Worm (Caenorhabditis elegans): Measurements from ENCODE around the gene F57G8.7.
"Not testable (repeated sequence)": the region's sequence is repeated elsewhere in the genome, so short reads cannot be mapped to it uniquely, and the experiment has no call there.

The F57G8.7 gene

ce11 chrV:16317244-16317643 lies 11.7 kb upstream of the F57G8.7 start, which contains the start of gene srh-180:
TSS of gene srh-180 (plus strand) at chrV:16317544.
- TF ChIP-seq lin-13 (GFP tag; optimal IDR thresholded peaks at IDR 0.05): no peak

- TF ChIP-seq C34B4.2 (tag; optimal IDR thresholded peaks at IDR 0.05): no peak
- no peak for TF ChIP-seq lin-39 (tag; optimal IDR thresholded peaks at IDR 0.05)
- no peak for TF ChIP-seq ets-5 (GFP tag; IDR thresholded peaks at IDR 0.05)
- TF ChIP-seq lin-14 (GFP tag; optimal IDR thresholded peaks at IDR 0.05): no peak
- no peak for TF ChIP-seq pax-3 (tag; optimal IDR thresholded peaks at IDR 0.05)
Measured at ce11 chrV:16322155-16322554, 6.8 kb upstream of the F57G8.7 start.

- TF ChIP-seq ztf-11 (tag; optimal IDR thresholded peaks at IDR 0.05) (no peak), nhr-85 (tag) (no peak), fkh-10 (GFP tag; optimal IDR thresholded peaks at IDR 0.05) (no peak), Y116A8C.19 (tag; optimal IDR thresholded peaks at IDR 0.05; ENCODE audit: borderline replicate concordance) (no peak), vab-15 (tag; optimal IDR thresholded peaks at IDR 0.05) (no peak), lin-35 (GFP tag; optimal IDR thresholded peaks at IDR 0.05) (no peak)
Measured at ce11 chrV:16333412-16333811, 4.5 kb downstream of the F57G8.7 start, which contains the start of gene srh-167. TSS of gene srh-167 (plus strand) at chrV:16333712.

- no peak for TF ChIP-seq pag-3 (tag; optimal IDR thresholded peaks at IDR 0.05; ENCODE audit: borderline replicate concordance, insufficient read depth)
- TF ChIP-seq Y116A8C.19 (tag; optimal IDR thresholded peaks at IDR 0.05; ENCODE audit: borderline replicate concordance): no peak
- TF ChIP-seq snu-23 (GFP tag; optimal IDR thresholded peaks at IDR 0.05): no peak
- TF ChIP-seq zag-1 (tag; optimal IDR thresholded peaks at IDR 0.05): no peak
- no peak for TF ChIP-seq unc-30 (tag; optimal IDR thresholded peaks at IDR 0.05)
- no peak for TF ChIP-seq rnt-1 (tag; optimal IDR thresholded peaks at IDR 0.05)
- no peak for TF ChIP-seq unc-86 (tag; optimal IDR thresholded peaks at IDR 0.05)
- no peak for TF ChIP-seq fkh-8 (tag; optimal IDR thresholded peaks at IDR 0.05)
- TF ChIP-seq hpl-2 (GFP tag; optimal IDR thresholded peaks at IDR 0.05): no peak
- TF ChIP-seq isw-1 (GFP tag; IDR thresholded peaks at IDR 0.05): no peak
- no peak for TF ChIP-seq tbx-2 (tag; optimal IDR thresholded peaks at IDR 0.05)
- no peak for TF ChIP-seq sox-4 (tag; optimal IDR thresholded peaks at IDR 0.05)
Measured at ce11 chrV:16336326-16336725, 7.4 kb downstream of the F57G8.7 start, which contains the start of gene srw-87. TSS of gene srw-87 (plus strand) at chrV:16336626.

- TF ChIP-seq grh-1 (GFP tag; IDR thresholded peaks at IDR 0.05) (0 out of 2 replicates have a peak, but pooled peaks have one; percentile 20), efl-1 (optimal IDR thresholded peaks at IDR 0.05) (peak in 1 of 2 experiments; percentile 7), nhr-90 (tag; optimal IDR thresholded peaks at IDR 0.05; ENCODE audit: poor library complexity) (peak; percentile 37), nhr-85 (tag) (peak; percentile 4)
- TF ChIP-seq efl-1 (GFP tag; optimal IDR thresholded peaks at IDR 0.05 in 1 of 2): not testable (repeated sequence)
Measured at ce11 chrV:16338287-16339092, 9.5 kb downstream of the F57G8.7 start, which contains the start of gene slc-9B.2. TSS of gene slc-9B.2 (plus strand) at chrV:16339042.

- TF ChIP-seq snpc-4 (tag; optimal IDR thresholded peaks at IDR 0.05) (peak; percentile 47), efl-1 (GFP tag; optimal IDR thresholded peaks at IDR 0.05 in 1 of 2) (peak in 1 of 2 experiments; percentile 7)
- TF ChIP-seq efl-1 (optimal IDR thresholded peaks at IDR 0.05): not testable (repeated sequence)
Measured at ce11 chrV:16341497-16342257, 12.7 kb downstream of the F57G8.7 start.

Measured in whole organism, L1 larva.